Fruit fly (Drosophila melanogaster): ENCODE measurements around the gene CG14543.

CG14543 gene

DNA sequence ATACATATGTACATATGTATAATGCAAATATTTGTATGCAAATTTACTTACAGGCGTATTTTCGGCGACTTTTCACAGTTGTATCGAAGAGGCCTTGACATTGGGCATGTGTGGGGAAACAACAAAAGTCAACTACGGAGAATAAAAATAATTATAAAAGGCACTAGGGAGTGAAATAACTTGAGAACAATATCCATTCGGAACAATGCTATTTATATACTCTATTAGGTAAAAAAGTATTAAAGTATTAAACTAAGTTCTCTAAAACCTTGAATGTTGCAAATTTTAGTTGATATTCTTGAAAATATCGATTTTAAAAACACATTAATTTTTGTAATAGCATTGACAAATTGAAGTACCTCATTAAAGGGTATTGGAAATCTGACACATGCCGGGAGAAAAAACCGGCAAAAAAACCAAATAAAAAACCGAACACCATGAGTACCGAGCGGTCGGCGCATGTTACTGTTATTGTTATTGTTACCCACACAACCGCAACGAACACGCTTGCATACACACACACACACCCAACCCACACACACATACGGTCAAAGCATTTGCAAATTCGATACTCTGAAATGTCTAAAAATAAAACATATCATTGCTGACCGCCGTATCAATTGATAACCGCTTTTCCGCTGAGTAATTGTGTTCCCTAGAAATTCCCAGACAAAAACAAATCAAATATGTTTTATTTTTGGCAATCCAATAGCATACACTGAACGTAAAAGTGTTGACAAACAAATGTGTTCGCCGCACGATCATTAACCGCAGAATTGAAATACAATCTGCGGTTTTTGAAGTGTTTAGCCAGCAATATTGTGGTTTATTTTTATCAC, 48.1 kb downstream of the CG14543 start (continued):
- TF ChIP-seq aop (GFP tag; IDR thresholded peaks at IDR 0.05) (no peak), CG32767 (GFP tag; IDR thresholded peaks at IDR 0.05) (no peak), sens (GFP tag) (peak; percentile 80), chinmo (GFP tag; IDR thresholded peaks at IDR 0.05; ENCODE audit: partially characterized antibody) (0 out of 4 replicates have a peak, but pooled peaks have one; percentile 30), CG14050 (GFP tag; IDR thresholded peaks at IDR 0.05) (no peak), trem (tag; optimal IDR thresholded peaks at IDR 0.05) (no peak), usp (GFP tag; optimal IDR thresholded peaks at IDR 0.05) (no peak), crp (GFP tag; optimal IDR thresholded peaks at IDR 0.05) (no peak), salm (tag; optimal IDR thresholded peaks at IDR 0.05) (no peak), chif (GFP tag; optimal IDR thresholded peaks at IDR 0.05) (no peak), Taf1 (GFP tag; IDR thresholded peaks at IDR 0.05) (no peak), CG10543 (GFP tag; optimal IDR thresholded peaks at IDR 0.05) (peak; percentile 37), CG10147 (GFP tag; optimal IDR thresholded peaks at IDR 0.05) (peak; percentile 28), BEAF-32 (GFP tag; optimal IDR thresholded peaks at IDR 0.05) (no peak), CG8089 (GFP tag; optimal IDR thresholded peaks at IDR 0.05) (no peak), CG10565 (GFP tag; optimal IDR thresholded peaks at IDR 0.05) (no peak), CG3163 (GFP tag; optimal IDR thresholded peaks at IDR 0.05) (no peak), Bdp1 (GFP tag; optimal IDR thresholded peaks at IDR 0.05) (no peak), CG17612 (GFP tag; IDR thresholded peaks at IDR 0.05) (no peak), Abd-B (GFP tag; optimal IDR thresholded peaks at IDR 0.05) (no peak), CG9727 (GFP tag; optimal IDR thresholded peaks at IDR 0.05) (peak; percentile 40), Dref (GFP tag; IDR thresholded peaks at IDR 0.05) (no peak), NC2α (GFP tag; optimal IDR thresholded peaks at IDR 0.05) (no peak), gcm2 (GFP tag; optimal IDR thresholded peaks at IDR 0.05) (no peak), Xbp1 (GFP tag; optimal IDR thresholded peaks at IDR 0.05) (no peak), Fer2 (tag; optimal IDR thresholded peaks at IDR 0.05) (peak; percentile 10), CG12236 (GFP tag; optimal IDR thresholded peaks at IDR 0.05) (no peak), fd96Cb (tag; optimal IDR thresholded peaks at IDR 0.05) (no peak), tx (GFP tag; optimal IDR thresholded peaks at IDR 0.05) (no peak), Hr78 (GFP tag; optimal IDR thresholded peaks at IDR 0.05) (no peak), shn (GFP tag; optimal IDR thresholded peaks at IDR 0.05) (no peak), unc-4 (GFP tag; IDR thresholded peaks at IDR 0.05; ENCODE audit: partially characterized antibody) (no peak), Nf-YA (GFP tag; IDR thresholded peaks at IDR 0.05) (no peak), ato (GFP tag; IDR thresholded peaks at IDR 0.05; ENCODE audit: partially characterized antibody) (no peak), CG6791 (GFP tag; IDR thresholded peaks at IDR 0.05; ENCODE audit: partially characterized antibody) (no peak), CG17912 (GFP tag; optimal IDR thresholded peaks at IDR 0.05) (no peak), Ets65A (GFP tag) (no peak), mam (GFP tag; optimal IDR thresholded peaks at IDR 0.05) (no peak), CG10431 (GFP tag; optimal IDR thresholded peaks at IDR 0.05) (no peak), Ssrp (tag; optimal IDR thresholded peaks at IDR 0.05) (no peak), Sry-δ (GFP tag; optimal IDR thresholded peaks at IDR 0.05) (no peak), caup (GFP tag; optimal IDR thresholded peaks at IDR 0.05; ENCODE audit: severe bottlenecking) (peak; percentile 49), Atf3 (GFP tag; optimal IDR thresholded peaks at IDR 0.05) (no peak), CG5245 (GFP tag; optimal IDR thresholded peaks at IDR 0.05) (no peak), D (optimal IDR thresholded peaks at IDR 0.05) (no peak), D (GFP tag; optimal IDR thresholded peaks at IDR 0.05) (no peak), Sox102F (GFP tag; optimal IDR thresholded peaks at IDR 0.05) (peak; percentile 23), CTCF (GFP tag; optimal IDR thresholded peaks at IDR 0.05) (no peak), croc (GFP tag; conservative IDR thresholded peaks at IDR 0.05) (no peak), ap (GFP tag; IDR thresholded peaks at IDR 0.05) (no peak)
